Fruit fly (Drosophila melanogaster): ENCODE measurements around the gene CG7409.

DNA sequence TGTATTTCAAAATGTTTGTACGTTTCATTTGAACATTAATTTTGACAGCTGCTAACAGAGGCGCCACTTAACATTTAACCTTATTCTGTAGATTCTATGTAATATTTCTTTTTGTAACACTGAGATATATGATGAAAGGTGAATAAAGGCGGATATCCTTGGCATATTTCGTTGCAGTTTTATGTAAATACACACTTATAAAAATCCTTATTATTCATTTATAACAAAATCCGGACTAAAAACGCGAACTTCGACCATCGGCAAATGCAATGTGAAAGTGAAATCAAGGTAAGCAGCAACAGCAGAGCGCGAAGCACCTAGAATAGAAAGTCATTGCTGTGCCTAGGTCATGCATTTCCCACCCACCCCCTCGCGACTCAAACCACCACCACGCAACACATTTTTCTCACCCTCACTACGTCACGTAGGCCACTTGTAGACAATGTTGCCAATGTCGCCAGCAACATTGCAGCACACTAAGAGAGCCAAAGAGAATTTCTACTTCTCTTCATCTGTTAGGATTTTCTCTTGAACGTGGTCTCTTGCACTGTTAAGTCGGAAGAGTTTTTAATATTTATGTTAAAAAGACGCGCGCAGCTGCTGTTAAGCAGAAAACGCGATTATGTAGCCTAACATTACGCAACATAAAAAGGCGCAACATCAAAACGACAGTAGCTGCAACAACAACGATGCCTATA is 27.3 kb downstream of the CG7409 start:
- TF ChIP-seq Ets98B (GFP tag; IDR thresholded peaks at IDR 0.05) (peak; percentile 34; the same call in 1 of the 2 replicates), CG14655 (GFP tag; optimal IDR thresholded peaks at IDR 0.05) (no peak), EcR (GFP tag; optimal IDR thresholded peaks at IDR 0.05) (no peak), rn (GFP tag; IDR thresholded peaks at IDR 0.05) (no peak), CG34367 (tag; optimal IDR thresholded peaks at IDR 0.05) (no peak), CG9948 (tag; optimal IDR thresholded peaks at IDR 0.05) (no peak), D1 (tag; optimal IDR thresholded peaks at IDR 0.05) (no peak), CG8301 (tag; optimal IDR thresholded peaks at IDR 0.05) (no peak), CG10348 (GFP tag; IDR thresholded peaks at IDR 0.05) (no peak), CG13204 (GFP tag; optimal IDR thresholded peaks at IDR 0.05) (no peak), fd96Ca (GFP tag; IDR thresholded peaks at IDR 0.05) (no peak), CG8159 (tag; optimal IDR thresholded peaks at IDR 0.05) (no peak), Pif1B (GFP tag; optimal IDR thresholded peaks at IDR 0.05) (no peak)

Measured in whole organism, pupa.